Worm (Caenorhabditis elegans): Measurements from ENCODE around the gene T14G8.6.

Gene T14G8.6

ce11 chrX:12873688-12874364 lies 11.2 kb upstream of the T14G8.6 start (continued):
- TF ChIP-seq F26F4.8 (GFP tag; conservative IDR thresholded peaks at IDR 0.05) = no peak
- peak in 1 of 2 experiments; percentile 33 for TF ChIP-seq lsy-2 (tag; optimal IDR thresholded peaks at IDR 0.05)
- TF ChIP-seq madf-9 (GFP tag; conservative IDR thresholded peaks at IDR 0.05) = no peak
- TF ChIP-seq mes-2 (tag; optimal IDR thresholded peaks at IDR 0.05; ENCODE audit: poor library complexity, severe bottlenecking) = no peak
- TF ChIP-seq nhr-237 (tag; optimal IDR thresholded peaks at IDR 0.05) = no peak
- no peak for TF ChIP-seq attf-4 (tag; optimal IDR thresholded peaks at IDR 0.05)
- peak; percentile 77 for TF ChIP-seq hlh-11 (tag; optimal IDR thresholded peaks at IDR 0.05)
- TF ChIP-seq nhr-28 (tag; optimal IDR thresholded peaks at IDR 0.05) = peak; percentile 98
- TF ChIP-seq mdl-1 (tag; optimal IDR thresholded peaks at IDR 0.05) = peak in 1 of 2 experiments; percentile 70
- TF ChIP-seq egl-27 (tag; optimal IDR thresholded peaks at IDR 0.05) = no peak
- TF ChIP-seq Y75B8A.6 (GFP tag; IDR thresholded peaks at IDR 0.05) = no peak
- TF ChIP-seq lin-38 (GFP tag; IDR thresholded peaks at IDR 0.05) = no peak
- no peak for TF ChIP-seq unc-130 (GFP tag; optimal IDR thresholded peaks at IDR 0.05)

DNA sequence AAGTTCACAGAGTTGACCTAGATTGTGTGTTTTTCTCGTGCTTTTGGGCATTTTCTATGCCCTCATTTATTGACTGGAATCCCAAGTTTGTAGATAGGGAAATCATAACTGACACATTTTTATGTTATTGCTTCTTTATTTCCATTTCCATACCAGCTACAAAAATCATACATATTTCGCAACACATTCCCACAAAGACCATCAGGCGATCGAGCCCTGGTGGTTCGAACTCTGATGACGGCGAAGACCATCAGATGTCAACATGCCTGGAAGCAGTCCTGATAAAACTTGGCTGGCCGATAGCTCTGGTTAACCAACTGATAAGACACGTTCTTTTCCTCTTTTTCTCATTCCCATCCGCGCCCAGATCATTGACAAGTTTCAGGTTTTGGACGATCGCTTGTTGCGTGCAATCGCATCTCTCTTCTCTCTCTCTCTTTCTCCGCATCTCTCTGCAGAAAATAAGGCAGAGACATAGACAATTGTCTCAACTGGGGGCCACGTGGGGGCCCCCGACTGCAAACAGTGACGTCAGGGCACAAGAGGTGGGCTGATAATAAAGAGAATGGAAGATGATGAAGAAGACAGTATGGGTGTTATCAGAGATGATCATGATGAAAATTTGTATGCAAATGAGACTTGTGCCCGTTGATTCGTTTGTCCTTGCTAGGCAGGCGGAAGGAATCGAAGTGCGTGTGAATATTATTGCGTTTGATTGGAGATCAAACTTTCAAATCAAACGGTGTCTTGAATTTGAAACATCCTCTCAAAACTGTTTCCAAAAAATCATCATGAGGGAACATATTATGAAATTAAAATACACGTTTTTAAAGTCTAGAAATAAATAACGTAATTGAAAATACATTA lies 9.6 kb upstream of the T14G8.6 start:
- TF ChIP-seq dpl-1 (GFP tag; optimal IDR thresholded peaks at IDR 0.05) (peak; percentile 46), fos-1 (tag; optimal IDR thresholded peaks at IDR 0.05) (peak; percentile 84), daf-16 (GFP tag; optimal IDR thresholded peaks at IDR 0.05) (peak; percentile 76 to 97), daf-16 (tag; optimal IDR thresholded peaks at IDR 0.05) (peak; percentile 96), ama-1 (optimal IDR thresholded peaks at IDR 0.05) (no peak), hmg-1.1 (GFP tag; IDR thresholded peaks at IDR 0.05) (peak; percentile 34; the same call in 1 of the 2 replicates), lin-13 (GFP tag; optimal IDR thresholded peaks at IDR 0.05) (peak; percentile 73), nhr-41 (GFP tag; IDR thresholded peaks at IDR 0.05) (peak; percentile 88), T20F7.1 (GFP tag; optimal IDR thresholded peaks at IDR 0.05) (peak; percentile 66), ceh-20 (GFP tag; IDR thresholded peaks at IDR 0.05) (peak; percentile 60), cey-2 (tag; optimal IDR thresholded peaks at IDR 0.05; ENCODE audit: borderline replicate concordance, insufficient read depth) (peak; percentile 80), ceh-28 (tag; optimal IDR thresholded peaks at IDR 0.05) (peak; percentile 24), mdt-29 (GFP tag; IDR thresholded peaks at IDR 0.05) (peak; percentile 68), R02D3.7 (tag; optimal IDR thresholded peaks at IDR 0.05) (no peak), ztf-7 (tag; optimal IDR thresholded peaks at IDR 0.05) (peak; percentile 3), set-16 (GFP tag; IDR thresholded peaks at IDR 0.05) (peak; percentile 82), mes-2 (tag; optimal IDR thresholded peaks at IDR 0.05; ENCODE audit: poor library complexity, severe bottlenecking) (peak; percentile 55), pqm-1 (tag; optimal IDR thresholded peaks at IDR 0.05) (peak; percentile 80), rbr-2 (tag; optimal IDR thresholded peaks at IDR 0.05) (peak; percentile 63), hlh-11 (tag; optimal IDR thresholded peaks at IDR 0.05) (peak; percentile 100), zip-2 (tag; optimal IDR thresholded peaks at IDR 0.05) (peak; percentile 44), lim-7 (GFP tag; IDR thresholded peaks at IDR 0.05) (no peak), dmd-9 (GFP tag; IDR thresholded peaks at IDR 0.05) (no peak), sdz-12 (GFP tag; optimal IDR thresholded peaks at IDR 0.05) (no peak), madf-9 (GFP tag; conservative IDR thresholded peaks at IDR 0.05) (peak; percentile 74), nhr-48 (tag; optimal IDR thresholded peaks at IDR 0.05) (peak; percentile 99), spr-3 (GFP tag; optimal IDR thresholded peaks at IDR 0.05) (peak; percentile 34), nhr-42 (GFP tag; IDR thresholded peaks at IDR 0.05) (peak; percentile 65; the same call in 1 of the 2 replicates), ZK546.5 (tag; optimal IDR thresholded peaks at IDR 0.05) (no peak), nhr-76 (tag; optimal IDR thresholded peaks at IDR 0.05) (peak; percentile 50), mxl-2 (GFP tag; conservative IDR thresholded peaks at IDR 0.05) (0 out of 2 replicates have a peak, but pooled peaks have one; percentile 76), vab-7 (GFP tag; IDR thresholded peaks at IDR 0.05) (no peak), saeg-2 (GFP tag; IDR thresholded peaks at IDR 0.05) (peak; percentile 98), unc-62 (GFP tag; optimal IDR thresholded peaks at IDR 0.05 in 1 of 2) (peak; percentile 60 to 100), unc-62 (tag; optimal IDR thresholded peaks at IDR 0.05) (no peak), pha-4 (GFP tag; IDR thresholded peaks at IDR 0.05) (peak; percentile 92), pha-4 (tag; optimal IDR thresholded peaks at IDR 0.05) (no peak)
